Worm (Caenorhabditis elegans) whole organism, L1 larva: Measurements from ENCODE around the gene epc-1.

Experiments used
- C34B4.2 ChIP-seq: sonication (generic microtip); optimal IDR thresholded peaks from 2 replicates; lab custom pipeline; 2017; ENCODE audit warnings: mild to moderate bottlenecking, missing genetic modification characterization, missing compliant biosample characterization
- F16B12.6 ChIP-seq: fragments of 150-350 bp; optimal IDR thresholded peaks from 2 replicates; lab custom pipeline; 2014; ENCODE audit warnings: missing biosample characterization, missing genetic modification characterization
- aha-1 ChIP-seq: fragments of 150-350 bp; optimal IDR thresholded peaks from 2 replicates; lab custom pipeline; 2014; ENCODE audit warnings: missing biosample characterization, missing genetic modification characterization
- aly-2 ChIP-seq: fragments of 150-350 bp; optimal IDR thresholded peaks from 2 replicates; lab custom pipeline; 2014; ENCODE audit warnings: missing biosample characterization, missing genetic modification characterization
- ama-1 ChIP-seq: fragments of 150-350 bp; optimal IDR thresholded peaks from 2 replicates; lab custom pipeline; 2014
- blmp-1 ChIP-seq: fragments of 150-350 bp; optimal IDR thresholded peaks from 2 replicates; lab custom pipeline; 2014; ENCODE audit warnings: missing biosample characterization, missing genetic modification characterization
- ceh-8 ChIP-seq: fragments of 200-800 bp; sonication (Bioruptor generic); optimal IDR thresholded peaks from 2 replicates; lab custom pipeline; 2018; ENCODE audit warnings: mild to moderate bottlenecking, missing genetic modification characterization, moderate library complexity, missing compliant biosample characterization
- ceh-82 ChIP-seq, 3 experiments: fragments of 150-350 bp in 1 of 3; sonication (generic microtip) in 2 of 3; optimal IDR thresholded peaks; 2 replicates each; lab custom pipeline; 2014 to 2017; ENCODE audit warnings: missing biosample characterization in 3 of 3, missing genetic modification characterization in 3 of 3
- ceh-90 ChIP-seq: sonication (generic microtip); optimal IDR thresholded peaks from 2 replicates; lab custom pipeline; 2016; ENCODE audit warnings: missing genetic modification characterization, missing compliant biosample characterization
- ces-1 ChIP-seq: fragments of 150-350 bp; optimal IDR thresholded peaks from 2 replicates; lab custom pipeline; 2014; ENCODE audit warnings: missing biosample characterization, missing genetic modification reagents, missing genetic modification characterization
- dpl-1 ChIP-seq, 3 experiments: fragments of 150-350 bp in 2 of 3; sonication (generic microtip) in 1 of 3; optimal IDR thresholded peaks; 2 replicates each; lab custom pipeline; 2014 to 2017; ENCODE audit warnings: missing biosample characterization in 3 of 3, missing genetic modification characterization in 3 of 3, missing genetic modification reagents in 3 of 3
- dsc-1 ChIP-seq: sonication (generic microtip); optimal IDR thresholded peaks from 2 replicates; lab custom pipeline; 2016; ENCODE audit warnings: mild to moderate bottlenecking, missing genetic modification characterization, missing compliant biosample characterization
- efl-1 ChIP-seq, 4 experiments: fragments of 150-350 bp; optimal IDR thresholded peaks in 3 of 4; peaks in 1 of 4; 1 replicate in 1 of 4; 2 replicates in 3 of 4; lab custom pipeline; 2014; ENCODE audit warnings: missing biosample characterization in 2 of 4, missing genetic modification characterization in 2 of 4, missing genetic modification reagents in 2 of 4
- egl-13 ChIP-seq: sonication (generic microtip); optimal IDR thresholded peaks from 2 replicates; lab custom pipeline; 2016; ENCODE audit warnings: missing genotype, missing genetic modification reagents, missing genetic modification characterization, missing compliant biosample characterization
- fkh-10 ChIP-seq: sonication (generic microtip); optimal IDR thresholded peaks from 2 replicates; lab custom pipeline; 2017; ENCODE audit warnings: missing biosample characterization, missing genetic modification reagents, missing genetic modification characterization
- fkh-4 ChIP-seq: sonication (generic microtip); optimal IDR thresholded peaks from 2 replicates; lab custom pipeline; 2016; ENCODE audit warnings: missing compliant biosample characterization, missing genetic modification characterization, borderline replicate concordance
- fos-1 ChIP-seq: fragments of 150-350 bp; optimal IDR thresholded peaks from 2 replicates; lab custom pipeline; 2014; ENCODE audit warnings: missing biosample characterization, missing genetic modification characterization
- grh-1 ChIP-seq: fragments of 200-800 bp; sonication (Bioruptor generic); IDR thresholded peaks from 2 replicates; pipeline ENCODE4 v1.3.6; 2022; ENCODE audit warnings: missing genetic modification reagents, missing genetic modification characterization, missing compliant biosample characterization
- hlh-17 ChIP-seq: fragments of 200-800 bp; sonication (Bioruptor generic); optimal IDR thresholded peaks from 2 replicates; lab custom pipeline; 2018; ENCODE audit warnings: missing genetic modification characterization, mild to moderate bottlenecking, missing compliant biosample characterization, moderate library complexity, borderline replicate concordance
- irx-1 ChIP-seq: sonication (generic microtip); optimal IDR thresholded peaks from 2 replicates; lab custom pipeline; 2016; ENCODE audit warnings: missing genetic modification characterization, missing compliant biosample characterization
- isw-1 ChIP-seq: fragments of 200-800 bp; sonication (Bioruptor generic); IDR thresholded peaks from 2 replicates; pipeline ENCODE4 v1.3.6; 2022; ENCODE audit warnings: missing genetic modification characterization, missing compliant biosample characterization
- jun-1 ChIP-seq: fragments of 150-350 bp; optimal IDR thresholded peaks from 2 replicates; lab custom pipeline; 2014; ENCODE audit warnings: missing biosample characterization, missing genetic modification reagents, missing genetic modification characterization
- lin-13 ChIP-seq: fragments of 150-350 bp; optimal IDR thresholded peaks from 2 replicates; lab custom pipeline; 2014; ENCODE audit warnings: missing biosample characterization, missing genetic modification reagents, missing genetic modification characterization
- lin-14 ChIP-seq: fragments of 200-800 bp; sonication (Bioruptor generic); optimal IDR thresholded peaks from 2 replicates; lab custom pipeline; 2018; ENCODE audit warnings: mild to moderate bottlenecking, missing genetic modification characterization, moderate library complexity, missing compliant biosample characterization
- lin-15B ChIP-seq: fragments of 150-350 bp; sonication (generic microtip); optimal IDR thresholded peaks from 3 replicates; lab custom pipeline; 2014; ENCODE audit warnings: missing biosample characterization, missing genetic modification characterization
- lin-35 ChIP-seq, 2 experiments: fragments of 150-350 bp; optimal IDR thresholded peaks; 2 replicates each; lab custom pipeline; 2014; ENCODE audit warnings: missing biosample characterization in 2 of 2, missing genetic modification characterization in 2 of 2, missing genetic modification reagents in 2 of 2
- lin-39 ChIP-seq: fragments of 150-350 bp; optimal IDR thresholded peaks from 2 replicates; lab custom pipeline; 2014; ENCODE audit warnings: missing biosample characterization, missing genetic modification reagents, missing genetic modification characterization
- lir-3 ChIP-seq: sonication (generic microtip); optimal IDR thresholded peaks from 2 replicates; lab custom pipeline; 2016; ENCODE audit warnings: mild to moderate bottlenecking, missing genetic modification characterization, moderate library complexity, missing compliant biosample characterization; ENCODE audit not compliant: poor library complexity
- lsy-2 ChIP-seq, 2 experiments: fragments of 150-350 bp; optimal IDR thresholded peaks; 2 replicates each; lab custom pipeline; 2014; ENCODE audit warnings: missing biosample characterization in 2 of 2, missing genetic modification characterization in 2 of 2
- mdl-1 ChIP-seq, 2 experiments: fragments of 150-350 bp; optimal IDR thresholded peaks; 2 replicates each; lab custom pipeline; 2014 to 2017; ENCODE audit warnings: missing biosample characterization in 2 of 2, missing genetic modification characterization in 2 of 2, inconsistent platforms in 1 of 2
- mef-2 ChIP-seq: fragments of 150-350 bp; optimal IDR thresholded peaks from 2 replicates; lab custom pipeline; 2014; ENCODE audit warnings: missing biosample characterization, missing genetic modification characterization
- mep-1 ChIP-seq: fragments of 150-350 bp; optimal IDR thresholded peaks from 2 replicates; lab custom pipeline; 2014; ENCODE audit warnings: missing biosample characterization, missing genetic modification characterization
- nhr-11 ChIP-seq: fragments of 150-350 bp; optimal IDR thresholded peaks from 2 replicates; lab custom pipeline; 2014; ENCODE audit warnings: missing biosample characterization, missing genetic modification characterization
- nhr-12 ChIP-seq: sonication (generic microtip); optimal IDR thresholded peaks from 2 replicates; lab custom pipeline; 2017; ENCODE audit warnings: missing biosample characterization, missing genetic modification characterization
- nhr-19 ChIP-seq: fragments of 200-800 bp; sonication (Bioruptor generic); conservative IDR thresholded peaks from 2 replicates; pipeline ENCODE4 v1.3.6; 2022; ENCODE audit warnings: missing genetic modification characterization, missing compliant biosample characterization
- nhr-237 ChIP-seq: fragments of 150-350 bp; optimal IDR thresholded peaks from 2 replicates; lab custom pipeline; 2014; ENCODE audit warnings: missing biosample characterization, missing genetic modification characterization
- nhr-28 ChIP-seq: fragments of 150-350 bp; optimal IDR thresholded peaks from 2 replicates; lab custom pipeline; 2014; ENCODE audit warnings: missing biosample characterization, missing genetic modification characterization
- nhr-71 ChIP-seq: sonication (generic microtip); optimal IDR thresholded peaks from 2 replicates; lab custom pipeline; 2016; ENCODE audit warnings: mild to moderate bottlenecking, missing genetic modification characterization, moderate library complexity, missing compliant biosample characterization
- nhr-76 ChIP-seq: sonication (generic microtip); optimal IDR thresholded peaks from 2 replicates; lab custom pipeline; 2017; ENCODE audit warnings: missing biosample characterization, missing genetic modification characterization
- nhr-85 ChIP-seq: sonication (generic microtip); peaks from one replicate; lab custom pipeline; 2016; ENCODE audit warnings: missing genetic modification characterization, inconsistent platforms, missing compliant biosample characterization
- pax-3 ChIP-seq: fragments of 200-800 bp; sonication (Bioruptor generic); optimal IDR thresholded peaks from 2 replicates; lab custom pipeline; 2018; ENCODE audit warnings: mild to moderate bottlenecking, missing genetic modification characterization, moderate library complexity, missing compliant biosample characterization
- rnt-1 ChIP-seq: sonication (generic microtip); optimal IDR thresholded peaks from 2 replicates; lab custom pipeline; 2016; ENCODE audit warnings: mild to moderate bottlenecking, missing genetic modification characterization, moderate library complexity, missing compliant biosample characterization
- snpc-4 ChIP-seq: fragments of 150-350 bp; optimal IDR thresholded peaks from 2 replicates; lab custom pipeline; 2014; ENCODE audit warnings: missing biosample characterization, missing genetic modification characterization
- sox-4 ChIP-seq: sonication (generic microtip); optimal IDR thresholded peaks from 2 replicates; lab custom pipeline; 2016; ENCODE audit warnings: missing genetic modification characterization, missing compliant biosample characterization
- sptf-1 ChIP-seq: fragments of 150-350 bp; optimal IDR thresholded peaks from 2 replicates; lab custom pipeline; 2014; ENCODE audit warnings: missing biosample characterization, missing genetic modification characterization
- swsn-7 ChIP-seq: sonication (generic microtip); optimal IDR thresholded peaks from 2 replicates; lab custom pipeline; 2016; ENCODE audit warnings: missing genetic modification characterization, missing compliant biosample characterization
- tlp-1 ChIP-seq: fragments of 150-350 bp; optimal IDR thresholded peaks from 2 replicates; lab custom pipeline; 2014; ENCODE audit warnings: missing biosample characterization, missing genetic modification characterization
- unc-130 ChIP-seq: fragments of 150-350 bp; optimal IDR thresholded peaks from 2 replicates; lab custom pipeline; 2017; ENCODE audit warnings: missing biosample characterization, missing genetic modification characterization, inconsistent platforms
- unc-86 ChIP-seq: sonication (generic microtip); optimal IDR thresholded peaks from 2 replicates; lab custom pipeline; 2016; ENCODE audit warnings: missing genetic modification characterization, missing compliant biosample characterization
- unc-98 ChIP-seq: fragments of 200-800 bp; sonication (Bioruptor generic); IDR thresholded peaks from 2 replicates; pipeline ENCODE4 v1.3.6; 2022; ENCODE audit warnings: missing genetic modification characterization, missing compliant biosample characterization
- vab-15 ChIP-seq: sonication (generic microtip); optimal IDR thresholded peaks from 2 replicates; lab custom pipeline; 2017; ENCODE audit warnings: missing genotype, mild to moderate bottlenecking, missing genetic modification characterization, missing compliant biosample characterization
- xbp-1 ChIP-seq: sonication (generic microtip); optimal IDR thresholded peaks from 2 replicates; lab custom pipeline; 2016; ENCODE audit warnings: missing genetic modification characterization, missing compliant biosample characterization
- zip-4 ChIP-seq: fragments of 200-800 bp; sonication (Bioruptor generic); optimal IDR thresholded peaks from 2 replicates; lab custom pipeline; 2018; ENCODE audit warnings: mild to moderate bottlenecking, missing genetic modification characterization, moderate library complexity, missing compliant biosample characterization

The epc-1 gene

ce11 chrIII:12583466-12583865, 24.9 kb downstream of the epc-1 start (continued):
- TF ChIP-seq tlp-1 (tag; lab: Kevin White, UChicago) = no peak
- TF ChIP-seq irx-1 (tag; lab: Kevin White, UChicago) = peak; percentile 85
- peak; percentile 68 for TF ChIP-seq blmp-1 (tag; lab: Kevin White, UChicago)
- no peak for TF ChIP-seq ces-1 (GFP tag; lab: Kevin White, UChicago)
- TF ChIP-seq efl-1 (optimal IDR thresholded peaks at IDR 0.05; lab: Kevin White, UChicago) = peak; percentile 88 to 93
- peak; percentile 74 to 97 for TF ChIP-seq efl-1 (GFP tag; optimal IDR thresholded peaks at IDR 0.05 in 1 of 2; lab: Kevin White, UChicago)
- TF ChIP-seq nhr-85 (tag; lab: Kevin White, UChicago) = peak; percentile 97
- TF ChIP-seq F16B12.6 (tag; lab: Kevin White, UChicago) = peak; percentile 57
- TF ChIP-seq aha-1 (tag; lab: Kevin White, UChicago) = no peak
- peak; percentile 66 for TF ChIP-seq vab-15 (tag; lab: Kevin White, UChicago)
- peak; percentile 88 for TF ChIP-seq lin-13 (GFP tag; lab: Kevin White, UChicago)
- no peak for TF ChIP-seq hlh-17 (GFP tag; lab: Kevin White, UChicago)
- TF ChIP-seq fkh-4 = peak; percentile 30
- TF ChIP-seq ceh-82 (tag; optimal IDR thresholded peaks at IDR 0.05; lab: Kevin White, UChicago) = peak; percentile 88 to 96 (median 95)
- peak; percentile 1 for TF ChIP-seq lin-15B (tag; lab: Kevin White, UChicago)
- TF ChIP-seq xbp-1 (tag; lab: Kevin White, UChicago) = peak; percentile 86
- TF ChIP-seq zip-4 (GFP tag; lab: Kevin White, UChicago) = no peak
- TF ChIP-seq aly-2 (tag; lab: Kevin White, UChicago) = peak; percentile 60
- no peak for TF ChIP-seq ceh-90 (tag; lab: Kevin White, UChicago)
- TF ChIP-seq lir-3 (tag; lab: Kevin White, UChicago) = peak; percentile 91
- TF ChIP-seq nhr-12 (tag; lab: Kevin White, UChicago) = no peak
- peak; percentile 44 for TF ChIP-seq ceh-8 (GFP tag; lab: Kevin White, UChicago)
- no peak for TF ChIP-seq nhr-76
- peak; percentile 67 for TF ChIP-seq grh-1 (GFP tag; lab: Robert Waterston, UW)
- peak; percentile 87 for TF ChIP-seq egl-13 (tag; lab: Kevin White, UChicago)
- peak; percentile 75 for TF ChIP-seq lin-39
- TF ChIP-seq pax-3 = peak; percentile 80
- TF ChIP-seq nhr-11 (tag; lab: Kevin White, UChicago) = peak; percentile 89
- no peak for TF ChIP-seq C34B4.2 (tag; lab: Kevin White, UChicago)
- peak; percentile 99 for TF ChIP-seq nhr-71 (tag; lab: Kevin White, UChicago)
- peak; percentile 15 for TF ChIP-seq ama-1 (lab: Kevin White, UChicago)
- TF ChIP-seq mef-2 = peak; percentile 79
- peak; percentile 72 to 78 (median 73) for TF ChIP-seq dpl-1 (GFP tag; optimal IDR thresholded peaks at IDR 0.05; lab: Kevin White, UChicago)
- TF ChIP-seq lin-14 (GFP tag; lab: Kevin White, UChicago) = peak; percentile 100
- TF ChIP-seq unc-98 (GFP tag; lab: Robert Waterston, UW) = peak; percentile 58; the same call in 1 of the 2 replicates
- peak; percentile 91 for TF ChIP-seq unc-86
- peak; percentile 75 for TF ChIP-seq isw-1
- peak; percentile 65 for TF ChIP-seq snpc-4
- peak; percentile 93 to 96 for TF ChIP-seq lsy-2 (tag; optimal IDR thresholded peaks at IDR 0.05; lab: Kevin White, UChicago)
- peak; percentile 91 for TF ChIP-seq swsn-7 (tag; lab: Kevin White, UChicago)
- TF ChIP-seq unc-130 (tag; lab: Kevin White, UChicago) = peak; percentile 94
- peak; percentile 85 for TF ChIP-seq jun-1
- TF ChIP-seq fkh-10 = peak; percentile 89
- no peak for TF ChIP-seq sptf-1 (tag; lab: Kevin White, UChicago)
- TF ChIP-seq mep-1 (tag; lab: Kevin White, UChicago) = peak; percentile 93
- peak; percentile 100 for TF ChIP-seq mdl-1 (tag; optimal IDR thresholded peaks at IDR 0.05; lab: Kevin White, UChicago)
- peak; percentile 68 for TF ChIP-seq sox-4 (tag; lab: Kevin White, UChicago)
- peak; percentile 85 for TF ChIP-seq fos-1 (tag; lab: Kevin White, UChicago)
- peak; percentile 92 for TF ChIP-seq nhr-19 (GFP tag; lab: Robert Waterston, UW)
- peak; percentile 84 to 92 for TF ChIP-seq lin-35 (GFP tag; optimal IDR thresholded peaks at IDR 0.05; lab: Kevin White, UChicago)
- TF ChIP-seq nhr-28 (tag; lab: Kevin White, UChicago) = no peak
- peak; percentile 88 for TF ChIP-seq dsc-1
- peak; percentile 85 for TF ChIP-seq nhr-237 (tag; lab: Kevin White, UChicago)
- peak; percentile 94 for TF ChIP-seq rnt-1 (tag; lab: Kevin White, UChicago)
